Fruit fly (Drosophila melanogaster) whole organism, embryonic: Measurements from ENCODE around the gene mRpL15.

Experiments used
- Atf-2 ChIP-seq: fragments of 200-800 bp; sonication (Bioruptor generic); optimal IDR thresholded peaks from 2 replicates; lab custom pipeline; 2016; ENCODE audit warnings: missing biosample characterization, missing genetic modification characterization
- CG11085 ChIP-seq: fragments of 200-800 bp; sonication (Bioruptor generic); IDR thresholded peaks from 2 replicates; pipeline ENCODE4 v1.3.6; 2022; ENCODE audit warnings: missing biosample characterization, missing genetic modification characterization
- CG12104 ChIP-seq: fragments of 200-800 bp; sonication (Bioruptor generic); optimal IDR thresholded peaks from 3 replicates; lab custom pipeline; 2016; ENCODE audit warnings: missing biosample characterization, missing genetic modification characterization
- CG14014 ChIP-seq: fragments of 200-800 bp; sonication (Bioruptor generic); IDR thresholded peaks from 2 replicates; pipeline ENCODE4 v1.3.6; 2022; ENCODE audit warnings: missing biosample characterization, missing genetic modification characterization
- CG14667 ChIP-seq: fragments of 200-800 bp; sonication (Bioruptor generic); IDR thresholded peaks from 2 replicates; pipeline ENCODE4 v1.3.6; 2022; ENCODE audit warnings: missing biosample characterization, missing genetic modification characterization
- CG1647 ChIP-seq: fragments of 200-800 bp; sonication (Bioruptor generic); optimal IDR thresholded peaks from 3 replicates; lab custom pipeline; 2016; ENCODE audit warnings: missing biosample characterization, missing genetic modification characterization
- CG17802 ChIP-seq: fragments of 200-800 bp; sonication (Bioruptor generic); optimal IDR thresholded peaks from 2 replicates; lab custom pipeline; 2018; ENCODE audit warnings: missing biosample characterization, mild to moderate bottlenecking, missing genetic modification characterization, moderate library complexity
- CG18476 ChIP-seq: fragments of 200-800 bp; sonication (Bioruptor generic); optimal IDR thresholded peaks from 2 replicates; lab custom pipeline; 2016; ENCODE audit warnings: missing biosample characterization, mild to moderate bottlenecking, missing genetic modification characterization
- CG18764 ChIP-seq: fragments of 200-800 bp; sonication (Bioruptor generic); optimal IDR thresholded peaks from 3 replicates; lab custom pipeline; 2016; ENCODE audit warnings: missing biosample characterization, missing genetic modification characterization
- CG2202 ChIP-seq: fragments of 200-800 bp; sonication (Bioruptor generic); optimal IDR thresholded peaks from 2 replicates; lab custom pipeline; 2018; ENCODE audit warnings: missing biosample characterization, mild to moderate bottlenecking, missing genetic modification characterization
- CG2712 ChIP-seq: fragments of 200-800 bp; optimal IDR thresholded peaks from 3 replicates; lab custom pipeline; 2019; ENCODE audit warnings: missing biosample characterization, mild to moderate bottlenecking, missing genetic modification characterization, moderate library complexity
- CG31224 ChIP-seq: fragments of 200-800 bp; sonication (Bioruptor generic); IDR thresholded peaks from 2 replicates; pipeline ENCODE4 v1.3.6; 2022; ENCODE audit warnings: missing biosample characterization, missing genetic modification characterization
- CG3847 ChIP-seq: fragments of 200-800 bp; sonication (Bioruptor generic); IDR thresholded peaks from 2 replicates; pipeline ENCODE4 v1.3.6; 2022; ENCODE audit warnings: missing biosample characterization, missing genetic modification characterization
- CG42726 ChIP-seq: fragments of 200-800 bp; sonication (Bioruptor generic); IDR thresholded peaks from 2 replicates; pipeline ENCODE4 v1.3.6; 2022; ENCODE audit warnings: missing biosample characterization, missing genetic modification characterization; ENCODE audit not compliant: partially characterized antibody
- CG4360 ChIP-seq: fragments of 200-800 bp; sonication (Bioruptor generic); IDR thresholded peaks from 2 replicates; pipeline ENCODE4 v1.3.6; 2022; ENCODE audit warnings: missing biosample characterization, missing genetic modification characterization
- CG4707 ChIP-seq: fragments of 200-800 bp; sonication (Bioruptor generic); optimal IDR thresholded peaks from 2 replicates; lab custom pipeline; 2018; ENCODE audit warnings: missing biosample characterization, mild to moderate bottlenecking, missing genetic modification characterization, moderate library complexity
- Dll ChIP-seq: fragments of 200-800 bp; sonication (Bioruptor generic); IDR thresholded peaks from 4 replicates; pipeline ENCODE4 v1.3.6; 2022; ENCODE audit warnings: missing biosample characterization, missing genetic modification characterization; ENCODE audit not compliant: partially characterized antibody
- GATAe ChIP-seq: fragments of 200-800 bp; sonication (Bioruptor generic); conservative IDR thresholded peaks from 2 replicates; pipeline ENCODE4 v1.3.6; 2022; ENCODE audit warnings: missing biosample characterization, missing genetic modification characterization
- HLH4C ChIP-seq: fragments of 200-800 bp; sonication (Bioruptor generic); IDR thresholded peaks from 3 replicates; pipeline ENCODE4 v1.3.6; 2022; ENCODE audit warnings: missing biosample characterization, missing genetic modification characterization; ENCODE audit not compliant: partially characterized antibody
- HLH54F ChIP-seq: fragments of 200-800 bp; sonication (Bioruptor generic); optimal IDR thresholded peaks from 3 replicates; lab custom pipeline; 2016; ENCODE audit warnings: missing biosample characterization, missing genetic modification characterization
- Hand ChIP-seq: fragments of 200-800 bp; sonication (Bioruptor generic); optimal IDR thresholded peaks from 2 replicates; lab custom pipeline; 2017; ENCODE audit warnings: mild to moderate bottlenecking, missing biosample characterization, missing genetic modification reagents, missing genetic modification characterization
- Hmr ChIP-seq: fragments of 200-800 bp; sonication (Bioruptor generic); optimal IDR thresholded peaks from 3 replicates; lab custom pipeline; 2017; ENCODE audit warnings: mild to moderate bottlenecking, missing biosample characterization, missing genetic modification reagents, missing genetic modification characterization
- MESR4 ChIP-seq: fragments of 200-800 bp; sonication (Bioruptor generic); optimal IDR thresholded peaks from 2 replicates; lab custom pipeline; 2018; ENCODE audit warnings: missing biosample characterization, mild to moderate bottlenecking, missing genetic modification characterization, moderate library complexity
- Med ChIP-seq: fragments of 200-800 bp; sonication (Bioruptor generic); peaks from one replicate; lab custom pipeline; 2016; ENCODE audit warnings: missing biosample characterization, missing genetic modification characterization, mild to moderate bottlenecking, inconsistent platforms, moderate library complexity
- Myb ChIP-seq: fragments of 200-800 bp; sonication (Bioruptor generic); optimal IDR thresholded peaks from 2 replicates; lab custom pipeline; 2016; ENCODE audit warnings: missing biosample characterization, missing genetic modification characterization
- NfI ChIP-seq: fragments of 200-800 bp; sonication (Bioruptor generic); optimal IDR thresholded peaks from 3 replicates; lab custom pipeline; 2018; ENCODE audit warnings: missing biosample characterization, mild to moderate bottlenecking, missing genetic modification characterization, moderate library complexity
- Poxn ChIP-seq: fragments of 200-800 bp; sonication (Bioruptor generic); IDR thresholded peaks from 2 replicates; pipeline ENCODE4 v1.3.6; 2022; ENCODE audit warnings: missing biosample characterization, missing genetic modification characterization
- Sox100B ChIP-seq: fragments of 200-800 bp; sonication (Bioruptor generic); optimal IDR thresholded peaks from 3 replicates; lab custom pipeline; 2018; ENCODE audit warnings: missing biosample characterization, mild to moderate bottlenecking, missing genetic modification characterization
- bcd ChIP-seq: fragments of 200-800 bp; sonication (Bioruptor generic); optimal IDR thresholded peaks from 2 replicates; lab custom pipeline; 2017; ENCODE audit warnings: missing biosample characterization, mild to moderate bottlenecking, missing genetic modification characterization
- croc ChIP-seq: fragments of 200-800 bp; sonication (Bioruptor generic); conservative IDR thresholded peaks from 3 replicates; pipeline ENCODE4 v1.3.6; 2022; ENCODE audit warnings: missing biosample characterization, missing genetic modification characterization
- da ChIP-seq: fragments of 200-800 bp; sonication (Bioruptor generic); optimal IDR thresholded peaks from 2 replicates; lab custom pipeline; 2016; ENCODE audit warnings: missing biosample characterization, missing genetic modification characterization
- dm ChIP-seq: fragments of 200-800 bp; sonication (Bioruptor generic); optimal IDR thresholded peaks from 3 replicates; lab custom pipeline; 2016; ENCODE audit warnings: missing biosample characterization, missing genetic modification characterization
- fru ChIP-seq: fragments of >200 bp; optimal IDR thresholded peaks from 2 replicates; lab custom pipeline; 2017
- hb ChIP-seq: fragments of 200-800 bp; sonication (Bioruptor generic); IDR thresholded peaks from 3 replicates; pipeline ENCODE4 v1.3.6; 2022; ENCODE audit warnings: missing biosample characterization, missing genetic modification characterization; ENCODE audit not compliant: partially characterized antibody
- hth ChIP-seq: fragments of >200 bp; optimal IDR thresholded peaks from 2 replicates; lab custom pipeline; 2017; ENCODE audit warnings: inconsistent platforms
- insv ChIP-seq, 2 experiments: fragments of 200-800 bp; sonication (Bioruptor generic); optimal IDR thresholded peaks; 3 replicates each; lab custom pipeline; 2016 to 2018; ENCODE audit warnings: missing biosample characterization in 2 of 2, missing genetic modification characterization in 2 of 2
- knrl ChIP-seq: fragments of 200-800 bp; sonication (Bioruptor generic); IDR thresholded peaks from 3 replicates; pipeline ENCODE4 v1.3.6; 2022; ENCODE audit warnings: missing biosample characterization, missing genetic modification characterization; ENCODE audit not compliant: partially characterized antibody
- lov ChIP-seq, 2 experiments: fragments of 200-800 bp in 1 of 2; fragments of >200 bp in 1 of 2; sonication (Bioruptor generic) in 1 of 2; IDR thresholded peaks in 1 of 2; optimal IDR thresholded peaks in 1 of 2; 2 replicates in 1 of 2; 3 replicates in 1 of 2; pipeline versions ENCODE4 v1.3.6 to Lab custom; 2017 to 2022; ENCODE audit warnings: missing biosample characterization in 1 of 2, missing genetic modification characterization in 1 of 2
- pzg ChIP-seq: fragments of 200-800 bp; sonication (Bioruptor generic); optimal IDR thresholded peaks from 3 replicates; lab custom pipeline; 2018; ENCODE audit warnings: missing biosample characterization, mild to moderate bottlenecking, missing genetic modification characterization, moderate library complexity
- run ChIP-seq: fragments of 200-800 bp; sonication (Bioruptor generic); optimal IDR thresholded peaks from 3 replicates; lab custom pipeline; 2018; ENCODE audit warnings: missing biosample characterization, mild to moderate bottlenecking, missing genetic modification characterization
- sens-2 ChIP-seq: fragments of 200-800 bp; sonication (Bioruptor generic); IDR thresholded peaks from 2 replicates; pipeline ENCODE4 v1.3.6; 2022; ENCODE audit warnings: missing biosample characterization, missing genetic modification characterization
- sug ChIP-seq: fragments of 200-800 bp; optimal IDR thresholded peaks from 2 replicates; lab custom pipeline; 2019; ENCODE audit warnings: missing biosample characterization, mild to moderate bottlenecking, missing genetic modification characterization, moderate library complexity
- unpg ChIP-seq: fragments of 200-800 bp; sonication (Bioruptor generic); optimal IDR thresholded peaks from 3 replicates; lab custom pipeline; 2018; ENCODE audit warnings: missing biosample characterization, mild to moderate bottlenecking, missing genetic modification characterization, moderate library complexity
- vvl ChIP-seq: fragments of 200-800 bp; sonication (Bioruptor generic); IDR thresholded peaks from 2 replicates; pipeline ENCODE4 v1.3.6; 2022; ENCODE audit warnings: missing biosample characterization, missing genetic modification characterization

mRpL15 gene

DNA sequence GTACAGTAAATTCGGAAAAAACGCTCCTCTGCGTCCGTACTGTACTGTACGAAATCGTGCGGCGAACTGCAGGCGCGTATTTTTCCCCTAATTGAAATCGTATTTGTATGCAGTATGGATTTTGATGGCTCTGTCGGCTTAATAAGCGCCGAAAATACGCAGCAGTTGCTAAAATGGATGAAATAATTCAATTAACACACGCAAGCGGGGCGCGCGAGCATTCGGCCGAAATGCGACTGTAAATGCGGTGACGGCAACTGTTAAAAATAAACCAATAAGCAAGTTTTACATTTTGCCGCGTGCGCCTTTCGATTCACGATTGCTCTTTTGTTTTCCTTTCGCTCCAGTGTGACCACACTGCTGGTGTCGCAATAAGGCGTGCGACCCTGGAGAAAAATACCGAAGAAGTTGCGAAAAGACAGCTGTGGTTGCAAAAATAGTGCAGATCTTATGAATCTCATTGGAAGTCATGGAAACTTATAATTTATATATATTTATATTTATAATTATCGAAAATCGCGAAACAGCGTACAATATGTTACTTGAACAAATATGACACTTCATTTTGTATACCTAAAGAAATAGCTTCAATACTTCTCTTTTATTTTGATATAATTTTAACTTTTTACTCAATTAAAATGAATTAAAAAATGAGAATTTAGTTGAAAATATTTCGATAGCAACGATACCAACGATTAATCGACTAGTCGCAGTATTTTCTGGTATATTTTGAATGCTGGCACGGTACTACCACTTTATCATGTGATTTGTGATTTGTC, 37.2 kb upstream of the mRpL15 start, which contains the start of the genes CG32428 and CG5969 (continued):
- no peak for TF ChIP-seq CG1647 (GFP tag; lab: Kevin White, UChicago)
- peak; percentile 13 for TF ChIP-seq CG18764 (GFP tag; lab: Kevin White, UChicago)
- TF ChIP-seq CG14014 (GFP tag; lab: Robert Waterston, UW) = peak; percentile 71
- TF ChIP-seq bcd (GFP tag; lab: Kevin White, UChicago) = peak; percentile 56
- no peak for TF ChIP-seq hth (lab: Kevin White, UChicago)
- TF ChIP-seq dm = peak; percentile 35
- peak; percentile 83 for TF ChIP-seq Hmr (GFP tag; lab: Kevin White, UChicago)
- no peak for TF ChIP-seq CG18476 (GFP tag; lab: Kevin White, UChicago)
- TF ChIP-seq Hand (GFP tag; lab: Kevin White, UChicago) = no peak
- TF ChIP-seq fru (lab: Kevin White, UChicago) = no peak

dm6 chr3L:20472607-20473006, 36.6 kb upstream of the mRpL15 start:
- TF ChIP-seq da (peak; percentile 21), lov (optimal IDR thresholded peaks at IDR 0.05; lab: Kevin White, UChicago) (no peak), lov (GFP tag; IDR thresholded peaks at IDR 0.05; lab: Robert Waterston, UW) (0 out of 3 replicates have a peak, but pooled peaks have one; percentile 50), Med (GFP tag; lab: Kevin White, UChicago) (peak; percentile 68), CG4360 (GFP tag; lab: Robert Waterston, UW) (peak; percentile 85), CG14667 (GFP tag; lab: Robert Waterston, UW) (no peak), CG3847 (no peak), dm (no peak)
- TF ChIP-seq, all 482 proteins: peak for 4

- TF ChIP-seq CG11085 (GFP tag; lab: Robert Waterston, UW) (no peak), croc (GFP tag; lab: Robert Waterston, UW) (no peak), Myb (peak; percentile 35), Sox100B (GFP tag; lab: Kevin White, UChicago) (peak; percentile 53), hb (GFP tag; lab: Robert Waterston, UW) (no peak), unpg (GFP tag; lab: Kevin White, UChicago) (peak; percentile 17), CG42726 (no peak), GATAe (no peak), CG2202 (tag; lab: Kevin White, UChicago) (peak; percentile 80), HLH54F (GFP tag; lab: Kevin White, UChicago) (peak; percentile 34), pzg (GFP tag; lab: Kevin White, UChicago) (no peak), CG17802 (tag; lab: Kevin White, UChicago) (no peak), sens-2 (GFP tag; lab: Robert Waterston, UW) (no peak), Atf-2 (peak; percentile 39), CG12104 (no peak), Poxn (no peak), insv (GFP tag; optimal IDR thresholded peaks at IDR 0.05; lab: Kevin White, UChicago) (no peak), MESR4 (GFP tag; lab: Kevin White, UChicago) (peak; percentile 12), vvl (GFP tag; lab: Robert Waterston, UW) (peak; percentile 46; the same call in 1 of the 2 replicates), CG31224 (GFP tag; lab: Robert Waterston, UW) (no peak), NfI (GFP tag; lab: Kevin White, UChicago) (peak; percentile 27), knrl (no peak), HLH4C (GFP tag; lab: Robert Waterston, UW) (no peak), Dll (no peak), CG4707 (GFP tag; lab: Kevin White, UChicago) (peak; percentile 58), CG2712 (tag; lab: Kevin White, UChicago) (peak; percentile 28), run (tag; lab: Kevin White, UChicago) (no peak), sug (tag; lab: Kevin White, UChicago) (no peak), Hand (GFP tag; lab: Kevin White, UChicago) (no peak)
Measured at dm6 chr3L:20471499-20472313, 35.7 kb upstream of the mRpL15 start.
